Worm (Caenorhabditis elegans): ENCODE results near the gene K09C8.8.

DNA sequence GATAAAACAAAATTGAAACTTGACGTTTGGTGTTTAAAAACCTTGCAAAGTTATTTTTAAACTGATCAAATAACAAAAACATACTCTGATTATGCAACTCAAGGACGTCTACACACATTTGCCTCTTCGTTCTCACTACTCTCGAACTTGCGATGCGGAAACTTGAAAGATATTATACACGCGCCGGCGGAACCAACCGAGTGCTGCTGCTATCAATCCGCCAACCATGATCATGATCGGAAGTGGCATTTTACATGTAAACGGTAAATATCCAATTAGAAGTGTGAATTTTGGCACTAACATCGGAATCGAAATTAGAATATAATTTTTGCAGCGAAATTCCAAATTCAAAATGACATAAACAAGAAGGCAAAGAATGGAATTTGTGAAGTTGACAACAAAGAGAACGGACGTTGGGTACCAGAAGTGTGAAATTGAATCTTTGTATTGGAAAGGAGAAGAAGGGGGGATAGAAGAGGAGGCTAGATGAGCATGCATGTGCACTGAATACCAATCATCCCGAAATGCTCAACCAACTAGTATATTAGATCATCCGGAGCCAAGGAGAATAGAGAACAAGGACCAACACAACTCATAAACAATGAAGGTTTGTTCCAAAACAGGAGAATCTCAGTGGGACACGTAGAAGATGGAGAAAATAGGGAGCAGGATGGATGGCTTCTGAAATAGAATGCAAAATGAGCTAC is 37.3 kb upstream of the K09C8.8 start:
- TF ChIP-seq W03F9.2 (tag; optimal IDR thresholded peaks at IDR 0.05) (no peak), dao-5 (tag; optimal IDR thresholded peaks at IDR 0.05) (no peak)
